Worm (Caenorhabditis elegans) whole organism, late embryonic: ENCODE data around the gene ZK742.6.
A peak's percentile ranks its signal among the peaks of the same experiment; 100 is the strongest.

Experiments
- eyg-1 ChIP-seq: sonication (generic microtip); optimal IDR thresholded peaks from 2 replicates; lab custom pipeline; 2016; ENCODE audit warnings: missing genotype, missing genetic modification characterization, missing compliant biosample characterization
- hlh-6 ChIP-seq: sonication (generic microtip); optimal IDR thresholded peaks from 2 replicates; lab custom pipeline; 2016; ENCODE audit warnings: missing genotype, missing genetic modification characterization, missing compliant biosample characterization
- hlh-8 ChIP-seq: sonication (generic microtip); optimal IDR thresholded peaks from 2 replicates; lab custom pipeline; 2016; ENCODE audit warnings: missing genotype, missing genetic modification characterization, missing compliant biosample characterization
- sox-4 ChIP-seq: sonication (generic microtip); optimal IDR thresholded peaks from 2 replicates; lab custom pipeline; 2017; ENCODE audit warnings: mild to moderate bottlenecking, missing genetic modification characterization, inconsistent platforms, missing compliant biosample characterization
- ztf-16 ChIP-seq: sonication (generic microtip); optimal IDR thresholded peaks from 2 replicates; lab custom pipeline; 2017; ENCODE audit warnings: missing genetic modification characterization, missing compliant biosample characterization

- peak; percentile 28 for TF ChIP-seq ztf-16 (tag; lab: Kevin White, UChicago)
- TF ChIP-seq hlh-8 (tag; lab: Kevin White, UChicago), result no peak
- no peak for TF ChIP-seq hlh-6 (tag; lab: Kevin White, UChicago)
- TF ChIP-seq eyg-1 (tag; lab: Kevin White, UChicago), result no peak
- no peak for TF ChIP-seq sox-4 (tag; lab: Kevin White, UChicago)
Observed at ce11 chrV:7776029-7776628, 38.6 kb downstream of the ZK742.6 start, which contains the start of the genes rpl-39 and rps-30.
